Worm (Caenorhabditis elegans) whole organism, young adult: ENCODE results near the gene rpl-7A.
A peak's percentile ranks its signal among the peaks of the same experiment; 100 is the strongest.
"Not testable (repeated sequence)": the region's sequence is repeated elsewhere in the genome, so short reads cannot be mapped to it uniquely, and the experiment has no call there.

ENCODE experiments used
- B0019.2 ChIP-seq: fragments of 200-800 bp; sonication (Bioruptor generic); conservative IDR thresholded peaks from 2 replicates; pipeline ENCODE4 v1.3.6; 2022; ENCODE audit warnings: missing genetic modification reagents, missing genetic modification characterization, missing compliant biosample characterization
- B0261.1 ChIP-seq: sonication (generic microtip); optimal IDR thresholded peaks from 2 replicates; lab custom pipeline; 2016; ENCODE audit warnings: mild to moderate bottlenecking, missing genetic modification characterization, moderate library complexity, missing compliant biosample characterization
- B0336.3 ChIP-seq: fragments of 200-800 bp; sonication (Bioruptor generic); IDR thresholded peaks from 2 replicates; pipeline ENCODE4 v1.3.6; 2022; ENCODE audit warnings: missing genetic modification characterization, missing compliant biosample characterization
- C17E4.6 ChIP-seq: fragments of 200-800 bp; sonication (Bioruptor generic); IDR thresholded peaks from 2 replicates; pipeline ENCODE4 v1.3.6; 2022; ENCODE audit warnings: missing genetic modification reagents, missing genetic modification characterization, missing compliant biosample characterization
- F10E7.11 ChIP-seq: sonication (generic microtip); optimal IDR thresholded peaks from 2 replicates; lab custom pipeline; 2017; ENCODE audit warnings: mild to moderate bottlenecking, missing genetic modification characterization, moderate library complexity, missing compliant biosample characterization
- F33H1.4 ChIP-seq: fragments of 200-800 bp; sonication (Bioruptor generic); IDR thresholded peaks from 2 replicates; pipeline ENCODE4 v1.3.6; 2022; ENCODE audit warnings: missing genetic modification reagents, missing genetic modification characterization, missing compliant biosample characterization
- F49E8.2 ChIP-seq: sonication (generic microtip); optimal IDR thresholded peaks from 3 replicates; lab custom pipeline; 2017; ENCODE audit warnings: missing genetic modification characterization, mild to moderate bottlenecking, missing compliant biosample characterization, antibody characterized with exemption, moderate library complexity; ENCODE audit not compliant: insufficient read depth
- F55B11.4 ChIP-seq: sonication (generic microtip); optimal IDR thresholded peaks from 2 replicates; lab custom pipeline; 2016; ENCODE audit warnings: missing compliant biosample characterization, missing genetic modification characterization, borderline replicate concordance; ENCODE audit not compliant: insufficient read depth
- T26A5.8 ChIP-seq: sonication (generic microtip); optimal IDR thresholded peaks from 2 replicates; lab custom pipeline; 2016; ENCODE audit warnings: missing genetic modification characterization, missing compliant biosample characterization
- akir-1 ChIP-seq: fragments of 200-800 bp; sonication (Bioruptor generic); optimal IDR thresholded peaks from 2 replicates; lab custom pipeline; 2018; ENCODE audit warnings: mild to moderate bottlenecking, missing genetic modification characterization, moderate library complexity, missing compliant biosample characterization
- ama-1 ChIP-seq, 3 experiments: fragments of 150-350 bp in 1 of 3; sonication (generic microtip) in 2 of 3; optimal IDR thresholded peaks; 2 replicates each; lab custom pipeline; 2014 to 2018; ENCODE audit warnings: missing biosample characterization in 2 of 3, missing genetic modification characterization in 2 of 3, missing genetic modification reagents in 2 of 3
- attf-6 ChIP-seq: fragments of 200-800 bp; sonication (Bioruptor generic); IDR thresholded peaks from 2 replicates; pipeline ENCODE4 v1.3.6; 2022; ENCODE audit warnings: missing genetic modification reagents, missing genetic modification characterization, missing compliant biosample characterization
- cebp-1 ChIP-seq, 2 experiments: fragments of 200-800 bp in 1 of 2; sonication (Bioruptor generic) in 1 of 2; sonication (generic microtip) in 1 of 2; IDR thresholded peaks in 1 of 2; optimal IDR thresholded peaks in 1 of 2; 2 replicates each; pipeline versions ENCODE4 v1.3.6 to Lab custom; 2017 to 2022; ENCODE audit warnings: missing compliant biosample characterization in 2 of 2, missing genetic modification characterization in 2 of 2, mild to moderate bottlenecking in 1 of 2, missing genetic modification reagents in 1 of 2, moderate library complexity in 1 of 2
- ceh-100 ChIP-seq: fragments of 200-800 bp; sonication (Bioruptor generic); IDR thresholded peaks from 2 replicates; pipeline ENCODE4 v1.3.6; 2022; ENCODE audit warnings: missing genetic modification reagents, missing genetic modification characterization, missing compliant biosample characterization
- ceh-58 ChIP-seq: fragments of 200-800 bp; sonication (Bioruptor generic); IDR thresholded peaks from 2 replicates; pipeline ENCODE4 v1.3.6; 2022; ENCODE audit warnings: missing genetic modification characterization, missing compliant biosample characterization
- ceh-91 ChIP-seq: fragments of 200-800 bp; sonication (Bioruptor generic); IDR thresholded peaks from 2 replicates; pipeline ENCODE4 v1.3.6; 2022; ENCODE audit warnings: missing genetic modification reagents, missing genetic modification characterization, missing compliant biosample characterization
- dox-1 ChIP-seq: fragments of 200-800 bp; sonication (Bioruptor generic); IDR thresholded peaks from 2 replicates; pipeline ENCODE4 v1.3.6; 2022; ENCODE audit warnings: missing genetic modification reagents, missing genetic modification characterization, missing compliant biosample characterization
- dpff-1 ChIP-seq: sonication (generic microtip); optimal IDR thresholded peaks from 2 replicates; lab custom pipeline; 2017; ENCODE audit warnings: mild to moderate bottlenecking, missing genetic modification characterization, missing compliant biosample characterization
- egl-44 ChIP-seq: fragments of 200-800 bp; sonication (Bioruptor generic); IDR thresholded peaks from 2 replicates; pipeline ENCODE4 v1.3.6; 2022; ENCODE audit warnings: missing genetic modification reagents, missing genetic modification characterization, missing compliant biosample characterization
- egrh-3 ChIP-seq: fragments of 200-800 bp; sonication (Bioruptor generic); IDR thresholded peaks from 2 replicates; pipeline ENCODE4 v1.3.6; 2022; ENCODE audit warnings: missing genetic modification reagents, missing genetic modification characterization, missing compliant biosample characterization
- ekl-4 ChIP-seq: fragments of 200-800 bp; sonication (Bioruptor generic); IDR thresholded peaks from 2 replicates; pipeline ENCODE4 v1.3.6; 2022; ENCODE audit warnings: missing genetic modification reagents, missing genetic modification characterization, missing compliant biosample characterization
- him-1 ChIP-seq: sonication (generic microtip); optimal IDR thresholded peaks from 2 replicates; lab custom pipeline; 2016; ENCODE audit warnings: missing genotype, missing genetic modification reagents, missing genetic modification characterization, missing compliant biosample characterization
- hmg-1.2 ChIP-seq: fragments of 200-800 bp; sonication (Bioruptor generic); IDR thresholded peaks from 2 replicates; pipeline ENCODE4 v1.3.6; 2022; ENCODE audit warnings: missing genetic modification reagents, missing genetic modification characterization, missing compliant biosample characterization
- let-607 ChIP-seq, 2 experiments: fragments of 200-800 bp in 1 of 2; sonication (Bioruptor generic) in 1 of 2; sonication (generic microtip) in 1 of 2; optimal IDR thresholded peaks; 2 replicates each; lab custom pipeline; 2016 to 2018; ENCODE audit warnings: mild to moderate bottlenecking in 2 of 2, missing compliant biosample characterization in 2 of 2, missing genetic modification characterization in 2 of 2, moderate library complexity in 2 of 2, missing genotype in 1 of 2
- lin-26 ChIP-seq: fragments of 200-800 bp; sonication (Bioruptor generic); IDR thresholded peaks from 2 replicates; pipeline ENCODE4 v1.3.6; 2022; ENCODE audit warnings: missing genetic modification reagents, missing genetic modification characterization, missing compliant biosample characterization
- lin-35 ChIP-seq, 3 experiments: fragments of 150-350 bp in 2 of 3; sonication (generic microtip) in 1 of 3; optimal IDR thresholded peaks; 2 replicates each; lab custom pipeline; 2014 to 2018; ENCODE audit warnings: missing biosample characterization in 3 of 3, missing genetic modification characterization in 3 of 3, missing genetic modification reagents in 3 of 3
- lsl-1 ChIP-seq: fragments of 200-800 bp; sonication (Bioruptor generic); optimal IDR thresholded peaks from 2 replicates; lab custom pipeline; 2018; ENCODE audit warnings: mild to moderate bottlenecking, missing genetic modification characterization, moderate library complexity, missing compliant biosample characterization
- madf-3 ChIP-seq: fragments of 200-800 bp; sonication (Bioruptor generic); IDR thresholded peaks from 2 replicates; pipeline ENCODE4 v1.3.6; 2022; ENCODE audit warnings: missing genetic modification reagents, missing genetic modification characterization, missing compliant biosample characterization
- mcd-1 ChIP-seq: fragments of 200-800 bp; sonication (Bioruptor generic); IDR thresholded peaks from 2 replicates; pipeline ENCODE4 v1.3.6; 2022; ENCODE audit warnings: missing genetic modification reagents, missing genetic modification characterization, missing compliant biosample characterization
- nfya-2 ChIP-seq: fragments of 200-800 bp; sonication (Bioruptor generic); IDR thresholded peaks from 2 replicates; pipeline ENCODE4 v1.3.6; 2022; ENCODE audit warnings: missing genetic modification reagents, missing genetic modification characterization, missing compliant biosample characterization
- pbrm-1 ChIP-seq: fragments of 200-800 bp; sonication (Bioruptor generic); IDR thresholded peaks from 2 replicates; pipeline ENCODE4 v1.3.6; 2022; ENCODE audit warnings: missing genetic modification reagents, missing genetic modification characterization, missing compliant biosample characterization
- rcor-1 ChIP-seq: fragments of 200-800 bp; sonication (Bioruptor generic); IDR thresholded peaks from 2 replicates; pipeline ENCODE4 v1.3.6; 2022; ENCODE audit warnings: missing genetic modification reagents, missing genetic modification characterization, missing compliant biosample characterization
- sdz-38 ChIP-seq: sonication (generic microtip); optimal IDR thresholded peaks from 2 replicates; lab custom pipeline; 2016; ENCODE audit warnings: missing genotype, missing genetic modification characterization, missing compliant biosample characterization
- snpc-1.3 ChIP-seq: sonication (generic microtip); optimal IDR thresholded peaks from 2 replicates; lab custom pipeline; 2017; ENCODE audit warnings: missing genetic modification characterization, mild to moderate bottlenecking, missing compliant biosample characterization, antibody characterized with exemption, moderate library complexity, missing genotype, missing genetic modification reagents; ENCODE audit not compliant: insufficient read depth
- sptf-2 ChIP-seq: fragments of 200-800 bp; sonication (Bioruptor generic); optimal IDR thresholded peaks from 2 replicates; lab custom pipeline; 2018; ENCODE audit warnings: mild to moderate bottlenecking, missing genetic modification characterization, missing compliant biosample characterization
- tbp1 ChIP-seq: fragments of 200-800 bp; sonication (Bioruptor generic); optimal IDR thresholded peaks from 2 replicates; lab custom pipeline; 2018; ENCODE audit warnings: mild to moderate bottlenecking, missing genetic modification characterization, missing compliant biosample characterization
- tlf-1 ChIP-seq: fragments of 200-800 bp; sonication (Bioruptor generic); optimal IDR thresholded peaks from 2 replicates; lab custom pipeline; 2018; ENCODE audit warnings: mild to moderate bottlenecking, missing genetic modification characterization, missing compliant biosample characterization
- unc-62 ChIP-seq: fragments of 150-350 bp; optimal IDR thresholded peaks from 2 replicates; lab custom pipeline; 2014; ENCODE audit warnings: missing biosample characterization, missing genetic modification reagents, missing genetic modification characterization
- xnd-1 ChIP-seq: sonication (generic microtip); optimal IDR thresholded peaks from 2 replicates; lab custom pipeline; 2016; ENCODE audit warnings: missing genotype, missing genetic modification reagents, missing genetic modification characterization, missing compliant biosample characterization
- zfh-2 ChIP-seq: fragments of 200-800 bp; sonication (Bioruptor generic); conservative IDR thresholded peaks from 2 replicates; pipeline ENCODE4 v1.3.6; 2022; ENCODE audit warnings: missing genetic modification reagents, missing genetic modification characterization, missing compliant biosample characterization
- ztf-25 ChIP-seq: fragments of 200-800 bp; sonication (Bioruptor generic); IDR thresholded peaks from 2 replicates; pipeline ENCODE4 v1.3.6; 2022; ENCODE audit warnings: missing genetic modification reagents, missing genetic modification characterization, missing compliant biosample characterization
- ztf-26 ChIP-seq: sonication (generic microtip); optimal IDR thresholded peaks from 2 replicates; lab custom pipeline; 2017; ENCODE audit warnings: missing genetic modification characterization, missing compliant biosample characterization
- ztf-3 ChIP-seq: fragments of 200-800 bp; sonication (Bioruptor generic); optimal IDR thresholded peaks from 2 replicates; lab custom pipeline; 2018; ENCODE audit warnings: mild to moderate bottlenecking, missing genetic modification characterization, missing compliant biosample characterization

Gene rpl-7A

ce11 chrIV:4393488-4393887 lies 3.1 kb upstream of the rpl-7A start (continued):
- TF ChIP-seq akir-1 (GFP tag; lab: Kevin White, UChicago) (no peak), B0019.2 (0 out of 2 replicates have a peak, but pooled peaks have one; percentile 5), snpc-1.3 (peak; percentile 37), ceh-91 (peak; percentile 63), xnd-1 (tag; lab: Kevin White, UChicago) (peak; percentile 87), B0336.3 (GFP tag; lab: Robert Waterston, UW) (peak; percentile 29; the same call in 1 of the 2 replicates), nfya-2 (GFP tag; lab: Robert Waterston, UW) (no peak), T26A5.8 (tag; lab: Kevin White, UChicago) (no peak), unc-62 (GFP tag; lab: Kevin White, UChicago) (no peak), egl-44 (GFP tag; lab: Robert Waterston, UW) (no peak), sptf-2 (GFP tag; lab: Kevin White, UChicago) (no peak), ekl-4 (GFP tag; lab: Robert Waterston, UW) (peak; percentile 60; the same call in 1 of the 2 replicates), ztf-3 (no peak), ztf-25 (no peak), F49E8.2 (tag; lab: Kevin White, UChicago) (peak; percentile 54), madf-3 (peak; percentile 75; the same call in 1 of the 2 replicates), lsl-1 (GFP tag; lab: Kevin White, UChicago) (peak; percentile 95), C17E4.6 (no peak), mcd-1 (GFP tag; lab: Robert Waterston, UW) (peak; percentile 61), F33H1.4 (GFP tag; lab: Robert Waterston, UW) (peak; percentile 94), F10E7.11 (tag; lab: Kevin White, UChicago) (no peak), let-607 (tag; optimal IDR thresholded peaks at IDR 0.05; lab: Kevin White, UChicago) (no peak), dpff-1 (tag; lab: Kevin White, UChicago) (no peak), tbp1 (GFP tag; lab: Kevin White, UChicago) (peak; percentile 17), F55B11.4 (tag; lab: Kevin White, UChicago) (no peak), lin-35 (GFP tag; optimal IDR thresholded peaks at IDR 0.05; lab: Kevin White, UChicago) (no peak), hmg-1.2 (peak; percentile 41), ztf-26 (tag; lab: Kevin White, UChicago) (no peak), sdz-38 (tag; lab: Kevin White, UChicago) (no peak), attf-6 (GFP tag; lab: Robert Waterston, UW) (0 out of 2 replicates have a peak, but pooled peaks have one; percentile 22), B0261.1 (tag; lab: Kevin White, UChicago) (no peak)
- TF ChIP-seq, all 124 proteins: peak for 28

DNA sequence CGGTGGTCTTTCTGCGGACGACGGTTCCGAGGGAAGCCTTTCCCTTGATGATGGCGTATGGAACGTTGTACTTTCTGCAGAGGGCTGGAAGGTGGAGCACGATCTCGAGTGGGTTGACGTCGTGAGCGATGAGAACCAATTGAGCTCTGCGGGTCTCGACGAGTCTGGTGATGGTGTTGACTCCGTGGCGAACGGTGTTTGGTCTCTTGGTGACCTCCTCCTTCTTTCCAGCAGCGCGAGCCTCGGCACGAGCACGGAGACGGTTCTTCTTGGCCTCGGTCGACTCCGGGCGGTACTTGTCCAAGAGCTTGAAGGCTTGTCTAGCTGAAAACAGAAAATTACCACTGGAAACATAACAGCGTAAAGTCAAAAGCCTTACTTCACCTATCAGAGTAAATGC lies 963 bp downstream of the rpl-7A start:
- TF ChIP-seq egrh-3 (GFP tag; lab: Robert Waterston, UW) = peak; percentile 79; the same call in 1 of the 2 replicates
- 0 out of 2 replicates have a peak, but pooled peaks have one; percentile 8 for TF ChIP-seq zfh-2 (GFP tag; lab: Robert Waterston, UW)
- 0 out of 2 replicates have a peak, but pooled peaks have one; percentile 2 for TF ChIP-seq pbrm-1
- TF ChIP-seq mcd-1 (GFP tag; lab: Robert Waterston, UW) = 0 out of 2 replicates have a peak, but pooled peaks have one; percentile 19
- TF ChIP-seq, all 124 proteins: peak for 4; not testable (repeated sequence) for 120

ce11 chrIV:4388854-4389253 lies 1.5 kb downstream of the rpl-7A start:
- TF ChIP-seq xnd-1 (tag; lab: Kevin White, UChicago) (peak; percentile 25), tbp1 (GFP tag; lab: Kevin White, UChicago) (peak; percentile 59), rcor-1 (GFP tag; lab: Robert Waterston, UW) (peak; percentile 87; the same call in 1 of the 2 replicates), B0019.2 (0 out of 2 replicates have a peak, but pooled peaks have one; percentile 13), F33H1.4 (GFP tag; lab: Robert Waterston, UW) (peak; percentile 57), ceh-91 (peak; percentile 21; the same call in 1 of the 2 replicates), dox-1 (GFP tag; lab: Robert Waterston, UW) (peak; percentile 78), hmg-1.2 (peak; percentile 56; the same call in 1 of the 2 replicates), attf-6 (GFP tag; lab: Robert Waterston, UW) (peak; percentile 88), tlf-1 (GFP tag; lab: Kevin White, UChicago) (peak; percentile 68), lin-26 (GFP tag; lab: Robert Waterston, UW) (peak; percentile 89), cebp-1 (tag; optimal IDR thresholded peaks at IDR 0.05; lab: Kevin White, UChicago) (peak; percentile 47), ceh-100 (peak; percentile 81), ceh-58 (GFP tag; lab: Robert Waterston, UW) (peak; percentile 82), mcd-1 (GFP tag; lab: Robert Waterston, UW) (peak; percentile 71), him-1 (tag; lab: Kevin White, UChicago) (peak; percentile 99), ama-1 (GFP tag; optimal IDR thresholded peaks at IDR 0.05; lab: Kevin White, UChicago) (peak in 1 of 2 experiments; percentile 49)
- not testable (repeated sequence) for TF ChIP-seq cebp-1 (GFP tag; IDR thresholded peaks at IDR 0.05; lab: Robert Waterston, UW); ama-1 (optimal IDR thresholded peaks at IDR 0.05; lab: Kevin White, UChicago)
